Fruit fly (Drosophila melanogaster) whole organism: ENCODE data around the gene CG32318.

Experiments used
- CG8478 ChIP-seq: fragments of >200 bp; optimal IDR thresholded peaks from 2 replicates; lab custom pipeline; 2018; ENCODE audit warnings: inconsistent platforms
- psq ChIP-seq: fragments of >200 bp; optimal IDR thresholded peaks from 2 replicates; lab custom pipeline; 2017

DNA sequence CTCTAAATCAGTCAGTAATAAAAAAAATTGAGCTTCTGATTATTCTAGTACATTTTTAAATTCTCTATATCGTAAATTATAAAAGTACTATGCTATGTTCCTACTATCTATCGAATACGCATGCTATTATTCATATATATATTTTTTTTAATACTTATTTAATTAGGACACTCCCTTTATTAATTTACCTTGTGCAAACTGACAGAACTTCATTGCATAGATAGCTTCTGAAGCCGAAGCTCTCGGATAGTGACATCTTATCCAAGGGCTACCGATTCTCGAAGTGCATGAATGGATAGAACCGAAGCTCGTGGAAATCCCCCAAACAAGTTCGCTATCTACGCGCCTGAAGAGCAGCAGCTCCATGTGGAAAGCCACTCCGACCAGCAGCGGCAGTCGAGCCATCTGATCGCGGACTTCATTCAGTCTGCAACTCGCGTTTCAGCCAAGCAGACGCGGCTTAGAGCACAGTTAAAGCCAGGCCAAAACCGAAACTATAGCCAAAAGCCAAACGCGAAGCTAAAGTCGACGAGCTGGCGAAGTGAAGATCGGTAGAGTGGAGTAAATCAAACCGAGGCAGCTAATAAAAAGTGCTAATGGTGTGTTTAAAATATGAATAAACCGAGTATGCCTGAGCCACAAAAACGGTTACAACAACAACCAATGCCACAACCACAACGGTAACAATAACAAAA, 46.2 kb downstream of the CG32318 start, which contains the start of gene mwh:
- TF ChIP-seq psq (lab: Kevin White, UChicago) (no peak), CG8478 (lab: Kevin White, UChicago) (no peak)
